Fruit fly (Drosophila melanogaster) whole organism, embryonic: ENCODE results near the gene Unr.

ENCODE experiments used
- Asciz ChIP-seq: fragments of 200-800 bp; sonication (Bioruptor generic); optimal IDR thresholded peaks from 2 replicates; lab custom pipeline; 2017; ENCODE audit warnings: missing biosample characterization, mild to moderate bottlenecking, missing genetic modification characterization, missing genetic modification reagents
- B-H2 ChIP-seq: fragments of 200-800 bp; sonication (Bioruptor generic); optimal IDR thresholded peaks from 2 replicates; lab custom pipeline; 2018; ENCODE audit warnings: missing biosample characterization, mild to moderate bottlenecking, missing genetic modification characterization
- CG11085 ChIP-seq: fragments of 200-800 bp; sonication (Bioruptor generic); IDR thresholded peaks from 2 replicates; pipeline ENCODE4 v1.3.6; 2022; ENCODE audit warnings: missing biosample characterization, missing genetic modification characterization
- CG11093 ChIP-seq: fragments of 200-800 bp; sonication (Bioruptor generic); IDR thresholded peaks from 3 replicates; pipeline ENCODE4 v1.3.6; 2022; ENCODE audit warnings: missing biosample characterization, missing genetic modification characterization
- CG12155 ChIP-seq: fragments of 200-800 bp; sonication (Bioruptor generic); optimal IDR thresholded peaks from 3 replicates; lab custom pipeline; 2016; ENCODE audit warnings: missing biosample characterization, missing genetic modification characterization
- CG13296 ChIP-seq: fragments of 200-800 bp; sonication (Bioruptor generic); optimal IDR thresholded peaks from 3 replicates; lab custom pipeline; 2018; ENCODE audit warnings: missing biosample characterization, mild to moderate bottlenecking, missing genetic modification characterization
- CG14050 ChIP-seq: fragments of 200-800 bp; sonication (Bioruptor generic); IDR thresholded peaks from 3 replicates; pipeline ENCODE4 v1.3.6; 2022; ENCODE audit warnings: missing biosample characterization, missing genetic modification characterization
- CG14965 ChIP-seq: fragments of 200-800 bp; sonication (Bioruptor generic); optimal IDR thresholded peaks from 2 replicates; lab custom pipeline; 2016; ENCODE audit warnings: missing biosample characterization, missing genetic modification characterization, borderline replicate concordance
- CG16815 ChIP-seq: fragments of 200-800 bp; sonication (Bioruptor generic); optimal IDR thresholded peaks from 3 replicates; lab custom pipeline; 2017; ENCODE audit warnings: missing biosample characterization, mild to moderate bottlenecking, missing genetic modification characterization
- CG18764 ChIP-seq: fragments of 200-800 bp; sonication (Bioruptor generic); optimal IDR thresholded peaks from 3 replicates; lab custom pipeline; 2016; ENCODE audit warnings: missing biosample characterization, missing genetic modification characterization
- CG33213 ChIP-seq: fragments of 200-800 bp; sonication (Bioruptor generic); optimal IDR thresholded peaks from 3 replicates; lab custom pipeline; 2016; ENCODE audit warnings: missing biosample characterization, missing genetic modification characterization
- CG34376 ChIP-seq: fragments of 200-800 bp; sonication (Bioruptor generic); optimal IDR thresholded peaks from 2 replicates; lab custom pipeline; 2018; ENCODE audit warnings: missing biosample characterization, mild to moderate bottlenecking, missing genetic modification characterization
- CG34422 ChIP-seq: fragments of 200-800 bp; sonication (Bioruptor generic); IDR thresholded peaks from 3 replicates; pipeline ENCODE4 v1.3.6; 2022; ENCODE audit warnings: missing biosample characterization, missing genetic modification characterization
- CG4282 ChIP-seq: fragments of 200-800 bp; sonication (Bioruptor generic); optimal IDR thresholded peaks from 2 replicates; lab custom pipeline; 2016; ENCODE audit warnings: missing biosample characterization, missing genetic modification characterization
- CG4328 ChIP-seq: fragments of 200-800 bp; sonication (Bioruptor generic); optimal IDR thresholded peaks from 3 replicates; lab custom pipeline; 2017; ENCODE audit warnings: missing biosample characterization, missing genetic modification reagents, missing genetic modification characterization
- CG4617 ChIP-seq: fragments of 200-800 bp; sonication (Bioruptor generic); optimal IDR thresholded peaks from 3 replicates; lab custom pipeline; 2016; ENCODE audit warnings: missing biosample characterization, missing genetic modification characterization, borderline replicate concordance
- CG5953 ChIP-seq: fragments of 200-800 bp; sonication (Bioruptor generic); IDR thresholded peaks from 2 replicates; pipeline ENCODE4 v1.3.6; 2022; ENCODE audit warnings: missing biosample characterization, missing genetic modification characterization
- CG7745 ChIP-seq: fragments of 200-800 bp; sonication (Bioruptor generic); optimal IDR thresholded peaks from 2 replicates; lab custom pipeline; 2018; ENCODE audit warnings: missing biosample characterization, mild to moderate bottlenecking, missing genetic modification characterization, moderate library complexity
- CG9215 ChIP-seq: fragments of 200-800 bp; sonication (Bioruptor generic); IDR thresholded peaks from 2 replicates; pipeline ENCODE4 v1.3.6; 2022; ENCODE audit warnings: missing biosample characterization, missing genetic modification characterization
- CG9727 ChIP-seq: fragments of 200-800 bp; sonication (Bioruptor generic); optimal IDR thresholded peaks from 3 replicates; lab custom pipeline; 2017; ENCODE audit warnings: missing biosample characterization, mild to moderate bottlenecking, missing genetic modification characterization
- CkIIα-i1 ChIP-seq: fragments of 200-800 bp; sonication (Bioruptor generic); IDR thresholded peaks from 2 replicates; pipeline ENCODE4 v1.3.6; 2022; ENCODE audit warnings: missing biosample characterization, missing genetic modification characterization
- Doc3 ChIP-seq: fragments of 200-800 bp; sonication (Bioruptor generic); IDR thresholded peaks from 3 replicates; pipeline ENCODE4 v1.3.6; 2022; ENCODE audit warnings: missing biosample characterization, missing genetic modification characterization; ENCODE audit not compliant: partially characterized antibody
- Hand ChIP-seq: fragments of 200-800 bp; sonication (Bioruptor generic); optimal IDR thresholded peaks from 2 replicates; lab custom pipeline; 2017; ENCODE audit warnings: mild to moderate bottlenecking, missing biosample characterization, missing genetic modification reagents, missing genetic modification characterization
- Hmx ChIP-seq: fragments of 200-800 bp; sonication (Bioruptor generic); optimal IDR thresholded peaks from 2 replicates; lab custom pipeline; 2016; ENCODE audit warnings: missing biosample characterization, missing genetic modification characterization
- Mad ChIP-seq: fragments of 200-800 bp; sonication (Bioruptor generic); optimal IDR thresholded peaks from 2 replicates; lab custom pipeline; 2016; ENCODE audit warnings: missing biosample characterization, missing genetic modification characterization
- Meics ChIP-seq: fragments of 200-800 bp; sonication (Bioruptor generic); optimal IDR thresholded peaks from 2 replicates; lab custom pipeline; 2017; ENCODE audit warnings: missing biosample characterization, mild to moderate bottlenecking, missing genetic modification characterization
- Mes4 ChIP-seq: fragments of 200-800 bp; sonication (Bioruptor generic); optimal IDR thresholded peaks from 2 replicates; lab custom pipeline; 2016; ENCODE audit warnings: missing biosample characterization, missing genetic modification characterization
- Ptx1 ChIP-seq: fragments of 200-800 bp; sonication (Bioruptor generic); IDR thresholded peaks from 2 replicates; pipeline ENCODE4 v1.3.6; 2022; ENCODE audit warnings: missing biosample characterization, missing genetic modification characterization
- Usf ChIP-seq: fragments of 200-800 bp; sonication (Bioruptor generic); optimal IDR thresholded peaks from 2 replicates; lab custom pipeline; 2017; ENCODE audit warnings: missing genotype, missing biosample characterization, missing genetic modification characterization
- ac ChIP-seq: fragments of 200-800 bp; sonication (Bioruptor generic); optimal IDR thresholded peaks from 3 replicates; lab custom pipeline; 2017; ENCODE audit warnings: missing biosample characterization, mild to moderate bottlenecking, missing genetic modification characterization
- amos ChIP-seq: fragments of 200-800 bp; sonication (Bioruptor generic); IDR thresholded peaks from 2 replicates; pipeline ENCODE4 v1.3.6; 2022; ENCODE audit warnings: missing biosample characterization, missing genetic modification characterization; ENCODE audit not compliant: partially characterized antibody
- ap ChIP-seq: fragments of 200-800 bp; sonication (Bioruptor generic); IDR thresholded peaks from 2 replicates; pipeline ENCODE4 v1.3.6; 2022; ENCODE audit warnings: missing biosample characterization, missing genetic modification characterization
- ara ChIP-seq: fragments of 200-800 bp; sonication (Bioruptor generic); IDR thresholded peaks from 2 replicates; pipeline ENCODE4 v1.3.6; 2022; ENCODE audit warnings: missing biosample characterization, missing genetic modification characterization
- cato ChIP-seq: fragments of 200-800 bp; sonication (Bioruptor generic); optimal IDR thresholded peaks from 2 replicates; lab custom pipeline; 2016; ENCODE audit warnings: missing biosample characterization, missing genetic modification characterization, borderline replicate concordance
- croc ChIP-seq: fragments of 200-800 bp; sonication (Bioruptor generic); conservative IDR thresholded peaks from 3 replicates; pipeline ENCODE4 v1.3.6; 2022; ENCODE audit warnings: missing biosample characterization, missing genetic modification characterization
- crol ChIP-seq: fragments of 200-800 bp; sonication (Bioruptor generic); IDR thresholded peaks from 2 replicates; pipeline ENCODE4 v1.3.6; 2022; ENCODE audit warnings: missing biosample characterization, missing genetic modification characterization
- dan ChIP-seq: fragments of 200-800 bp; sonication (Bioruptor generic); IDR thresholded peaks from 2 replicates; pipeline ENCODE4 v1.3.6; 2022; ENCODE audit warnings: missing biosample characterization, missing genetic modification characterization
- danr ChIP-seq: fragments of 200-800 bp; sonication (Bioruptor generic); IDR thresholded peaks from 2 replicates; pipeline ENCODE4 v1.3.6; 2022; ENCODE audit warnings: missing biosample characterization, missing genetic modification characterization
- fd102C ChIP-seq: fragments of 200-800 bp; sonication (Bioruptor generic); optimal IDR thresholded peaks from 2 replicates; lab custom pipeline; 2018; ENCODE audit warnings: missing biosample characterization, mild to moderate bottlenecking, missing genetic modification characterization, moderate library complexity
- gem ChIP-seq: fragments of 200-800 bp; sonication (Bioruptor generic); optimal IDR thresholded peaks from 2 replicates; lab custom pipeline; 2019; ENCODE audit warnings: missing biosample characterization, mild to moderate bottlenecking, missing genetic modification characterization, moderate library complexity
- gt ChIP-seq: fragments of 200-800 bp; sonication (Bioruptor generic); IDR thresholded peaks from 2 replicates; pipeline ENCODE4 v1.3.6; 2022; ENCODE audit warnings: missing biosample characterization, missing genetic modification characterization
- hth ChIP-seq: fragments of >200 bp; optimal IDR thresholded peaks from 2 replicates; lab custom pipeline; 2017; ENCODE audit warnings: inconsistent platforms
- knrl ChIP-seq: fragments of 200-800 bp; sonication (Bioruptor generic); IDR thresholded peaks from 3 replicates; pipeline ENCODE4 v1.3.6; 2022; ENCODE audit warnings: missing biosample characterization, missing genetic modification characterization; ENCODE audit not compliant: partially characterized antibody
- lmd ChIP-seq: fragments of 200-800 bp; sonication (Bioruptor generic); IDR thresholded peaks from 2 replicates; pipeline ENCODE4 v1.3.6; 2022; ENCODE audit warnings: missing biosample characterization, missing genetic modification characterization
- pho ChIP-seq: fragments of 200-800 bp; sonication (Bioruptor generic); optimal IDR thresholded peaks from 2 replicates; lab custom pipeline; 2016; ENCODE audit warnings: missing biosample characterization, missing genetic modification characterization
- prd ChIP-seq, 3 experiments: fragments of >200 bp in 2 of 3; fragments of 200-800 bp in 1 of 3; sonication (Bioruptor generic) in 1 of 3; optimal IDR thresholded peaks in 2 of 3; IDR thresholded peaks in 1 of 3; 2 replicates in 2 of 3; 3 replicates in 1 of 3; pipeline versions ENCODE4 v1.3.6 to Lab custom; 2017 to 2022; ENCODE audit warnings: missing biosample characterization in 1 of 3, missing genetic modification characterization in 1 of 3
- pzg ChIP-seq: fragments of 200-800 bp; sonication (Bioruptor generic); optimal IDR thresholded peaks from 3 replicates; lab custom pipeline; 2018; ENCODE audit warnings: missing biosample characterization, mild to moderate bottlenecking, missing genetic modification characterization, moderate library complexity
- salm ChIP-seq: fragments of 200-800 bp; sonication (Bioruptor generic); optimal IDR thresholded peaks from 2 replicates; lab custom pipeline; 2018; ENCODE audit warnings: missing biosample characterization, mild to moderate bottlenecking, missing genetic modification characterization
- so ChIP-seq: fragments of 200-800 bp; sonication (Bioruptor generic); IDR thresholded peaks from 3 replicates; pipeline ENCODE4 v1.3.6; 2022; ENCODE audit warnings: missing biosample characterization, missing genetic modification characterization
- tgo ChIP-seq: fragments of 200-800 bp; sonication (Bioruptor generic); IDR thresholded peaks from 3 replicates; pipeline ENCODE4 v1.3.6; 2022; ENCODE audit warnings: missing biosample characterization, missing genetic modification characterization
- trem ChIP-seq: fragments of 200-800 bp; optimal IDR thresholded peaks from 3 replicates; lab custom pipeline; 2019; ENCODE audit warnings: missing biosample characterization, mild to moderate bottlenecking, missing genetic modification characterization, moderate library complexity

Gene Unr

dm6 chr3L:8395630-8396168 lies 46.5 kb downstream of the Unr start, which contains the start of gene CG7120 (continued):
- no peak for TF ChIP-seq Hmx
- TF ChIP-seq crol (GFP tag; lab: Robert Waterston, UW), result no peak
- no peak for TF ChIP-seq pho (GFP tag; lab: Kevin White, UChicago)
- no peak for TF ChIP-seq prd (optimal IDR thresholded peaks at IDR 0.05; lab: Kevin White, UChicago)
- TF ChIP-seq prd (GFP tag; IDR thresholded peaks at IDR 0.05; lab: Robert Waterston, UW), result peak; percentile 55; the same call in 2 of the 3 replicates
- peak; percentile 32 for TF ChIP-seq CG16815 (GFP tag; lab: Kevin White, UChicago)
- no peak for TF ChIP-seq gt
- no peak for TF ChIP-seq CG14050 (GFP tag; lab: Robert Waterston, UW)
- no peak for TF ChIP-seq CG4282 (GFP tag; lab: Kevin White, UChicago)
- TF ChIP-seq ap (GFP tag; lab: Robert Waterston, UW), result no peak
- peak; percentile 14 for TF ChIP-seq salm (tag; lab: Kevin White, UChicago)
- no peak for TF ChIP-seq hth (lab: Kevin White, UChicago)
- no peak for TF ChIP-seq Doc3 (GFP tag; lab: Robert Waterston, UW)
- no peak for TF ChIP-seq danr (GFP tag; lab: Robert Waterston, UW)
- TF ChIP-seq knrl (GFP tag; lab: Robert Waterston, UW), result no peak
- peak; percentile 33; the same call in 1 of the 3 replicates for TF ChIP-seq so
- no peak for TF ChIP-seq cato (GFP tag; lab: Kevin White, UChicago)
- no peak for TF ChIP-seq CG9215
- 0 out of 2 replicates have a peak, but pooled peaks have one; percentile 13 for TF ChIP-seq Ptx1
- no peak for TF ChIP-seq Mad
- TF ChIP-seq trem (tag; lab: Kevin White, UChicago), result peak; percentile 20
- TF ChIP-seq lmd (GFP tag; lab: Robert Waterston, UW), result no peak
- no peak for TF ChIP-seq CG33213 (GFP tag; lab: Kevin White, UChicago)
- 0 out of 3 replicates have a peak, but pooled peaks have one; percentile 29 for TF ChIP-seq CG34422 (GFP tag; lab: Robert Waterston, UW)
- no peak for TF ChIP-seq ac (GFP tag; lab: Kevin White, UChicago)
- TF ChIP-seq CG13296, result no peak
- no peak for TF ChIP-seq pzg (GFP tag; lab: Kevin White, UChicago)
- no peak for TF ChIP-seq CG5953 (GFP tag; lab: Robert Waterston, UW)
- TF ChIP-seq dan (GFP tag; lab: Robert Waterston, UW), result no peak
- no peak for TF ChIP-seq CG11093 (GFP tag; lab: Robert Waterston, UW)
- TF ChIP-seq ara, result peak; percentile 43
- TF ChIP-seq B-H2 (GFP tag; lab: Kevin White, UChicago), result no peak
- no peak for TF ChIP-seq CG11085 (GFP tag; lab: Robert Waterston, UW)
- no peak for TF ChIP-seq CG12155 (GFP tag; lab: Kevin White, UChicago)
- TF ChIP-seq amos (GFP tag; lab: Robert Waterston, UW), result no peak
- no peak for TF ChIP-seq fd102C (GFP tag; lab: Kevin White, UChicago)
- no peak for TF ChIP-seq CG4328 (GFP tag; lab: Kevin White, UChicago)
- TF ChIP-seq croc (GFP tag; lab: Robert Waterston, UW), result peak; percentile 29; the same call in 1 of the 3 replicates
- TF ChIP-seq CG14965, result no peak
- peak; percentile 9 for TF ChIP-seq CG4617 (GFP tag; lab: Kevin White, UChicago)
- TF ChIP-seq Usf (GFP tag; lab: Kevin White, UChicago), result no peak
- peak; percentile 63 for TF ChIP-seq gem (tag; lab: Kevin White, UChicago)
- TF ChIP-seq Asciz (GFP tag; lab: Kevin White, UChicago), result no peak
- peak; percentile 50 for TF ChIP-seq Meics
- TF ChIP-seq Hand (GFP tag; lab: Kevin White, UChicago), result peak; percentile 48
- no peak for TF ChIP-seq CkIIα-i1 (GFP tag; lab: Robert Waterston, UW)
- no peak for TF ChIP-seq CG34376 (GFP tag; lab: Kevin White, UChicago)
- TF ChIP-seq CG18764 (GFP tag; lab: Kevin White, UChicago), result peak; percentile 24
- peak; percentile 34 for TF ChIP-seq Mes4 (GFP tag; lab: Kevin White, UChicago)
- peak; percentile 32 for TF ChIP-seq CG9727 (GFP tag; lab: Kevin White, UChicago)
- no peak for TF ChIP-seq tgo (GFP tag; lab: Robert Waterston, UW)
- no peak for TF ChIP-seq CG7745 (tag; lab: Kevin White, UChicago)
